Fruit fly (Drosophila melanogaster) whole organism, prepupa: Measurements from ENCODE around the gene CG14573.

Experiments used
- CG7368 ChIP-seq: fragments of 200-800 bp; sonication (Bioruptor generic); optimal IDR thresholded peaks from 3 replicates; lab custom pipeline; 2016; ENCODE audit warnings: missing biosample characterization, missing genetic modification characterization
- Eip93F ChIP-seq: fragments of 200-800 bp; sonication (Bioruptor generic); optimal IDR thresholded peaks from 2 replicates; lab custom pipeline; 2016; ENCODE audit warnings: missing biosample characterization, mild to moderate bottlenecking, missing genetic modification characterization
- Hr38 ChIP-seq: sonication (Bioruptor generic); optimal IDR thresholded peaks from 2 replicates; lab custom pipeline; 2016; ENCODE audit warnings: missing biosample characterization, missing genetic modification characterization
- Sox102F ChIP-seq: fragments of 200-800 bp; sonication (Bioruptor generic); optimal IDR thresholded peaks from 2 replicates; lab custom pipeline; 2016; ENCODE audit warnings: missing biosample characterization, mild to moderate bottlenecking, missing genetic modification characterization
- acj6 ChIP-seq: fragments of 200-800 bp; sonication (Bioruptor generic); optimal IDR thresholded peaks from 3 replicates; lab custom pipeline; 2016; ENCODE audit warnings: missing biosample characterization, missing genetic modification characterization
- spab ChIP-seq: fragments of 200-800 bp; sonication (Bioruptor generic); optimal IDR thresholded peaks from 2 replicates; lab custom pipeline; 2017; ENCODE audit warnings: missing biosample characterization, mild to moderate bottlenecking, missing genetic modification characterization, missing genetic modification reagents

dm6 chr3L:21741234-21741633 is 7.3 kb downstream of the CG14573 start, which contains the start of gene CG14572:
- no peak for TF ChIP-seq acj6 (GFP tag; lab: Kevin White, UChicago)
- TF ChIP-seq Eip93F (GFP tag; lab: Kevin White, UChicago): no peak
- no peak for TF ChIP-seq Hr38
- no peak for TF ChIP-seq Sox102F
- no peak for TF ChIP-seq spab (GFP tag; lab: Kevin White, UChicago)
- no peak for TF ChIP-seq CG7368 (GFP tag; lab: Kevin White, UChicago)
